Worm (Caenorhabditis elegans) whole organism, late embryonic: ENCODE measurements around the gene F08D12.12.

Experiments used
- C08G9.2 ChIP-seq: sonication (generic microtip); optimal IDR thresholded peaks from 2 replicates; lab custom pipeline; 2016; ENCODE audit warnings: mild to moderate bottlenecking, missing genetic modification characterization, moderate library complexity, missing compliant biosample characterization
- Y22D7AL.16 ChIP-seq: sonication (generic microtip); optimal IDR thresholded peaks from 2 replicates; lab custom pipeline; 2016; ENCODE audit warnings: missing genetic modification characterization, missing compliant biosample characterization
- ceh-14 ChIP-seq: sonication (generic microtip); optimal IDR thresholded peaks from 2 replicates; lab custom pipeline; 2016; ENCODE audit warnings: missing genotype, missing genetic modification characterization, missing compliant biosample characterization
- ceh-18 ChIP-seq: sonication (generic microtip); optimal IDR thresholded peaks from 2 replicates; lab custom pipeline; 2016; ENCODE audit warnings: missing genetic modification characterization, missing compliant biosample characterization
- ceh-19 ChIP-seq: fragments of 200-800 bp; sonication (Bioruptor generic); optimal IDR thresholded peaks from 2 replicates; lab custom pipeline; 2018; ENCODE audit warnings: mild to moderate bottlenecking, missing genetic modification characterization, missing compliant biosample characterization
- ceh-22 ChIP-seq: sonication (generic microtip); optimal IDR thresholded peaks from 2 replicates; lab custom pipeline; 2017; ENCODE audit warnings: missing biosample characterization, missing genetic modification characterization
- ceh-24 ChIP-seq: sonication (generic microtip); optimal IDR thresholded peaks from 2 replicates; lab custom pipeline; 2016; ENCODE audit warnings: mild to moderate bottlenecking, missing genetic modification characterization, missing compliant biosample characterization
- ceh-30 ChIP-seq: fragments of 150-350 bp; optimal IDR thresholded peaks from 2 replicates; lab custom pipeline; 2014; ENCODE audit warnings: missing biosample characterization, missing genetic modification characterization
- ceh-31 ChIP-seq: sonication (generic microtip); optimal IDR thresholded peaks from 2 replicates; lab custom pipeline; 2016; ENCODE audit warnings: missing genetic modification characterization, missing compliant biosample characterization
- ceh-45 ChIP-seq: fragments of 200-800 bp; sonication (Bioruptor generic); IDR thresholded peaks from 2 replicates; pipeline ENCODE4 v1.3.6; 2022; ENCODE audit warnings: missing genetic modification reagents, missing genetic modification characterization, missing compliant biosample characterization
- ceh-48 ChIP-seq: sonication (generic microtip); optimal IDR thresholded peaks from 2 replicates; lab custom pipeline; 2016; ENCODE audit warnings: missing genetic modification characterization, inconsistent platforms, missing compliant biosample characterization
- ceh-6 ChIP-seq: fragments of 200-800 bp; sonication (Bioruptor generic); optimal IDR thresholded peaks from 2 replicates; lab custom pipeline; 2018; ENCODE audit warnings: mild to moderate bottlenecking, missing genetic modification characterization, missing compliant biosample characterization
- che-1 ChIP-seq: sonication (generic microtip); optimal IDR thresholded peaks from 2 replicates; lab custom pipeline; 2016; ENCODE audit warnings: mild to moderate bottlenecking, missing genetic modification characterization, missing compliant biosample characterization
- dmd-4 ChIP-seq: sonication (generic microtip); optimal IDR thresholded peaks from 2 replicates; lab custom pipeline; 2016; ENCODE audit warnings: borderline replicate concordance, missing genetic modification characterization, missing compliant biosample characterization
- dve-1 ChIP-seq: sonication (generic microtip); optimal IDR thresholded peaks from 2 replicates; lab custom pipeline; 2017; ENCODE audit warnings: antibody characterized with exemption, mild to moderate bottlenecking, missing genetic modification characterization, missing compliant biosample characterization
- elt-4 ChIP-seq: sonication (generic microtip); optimal IDR thresholded peaks from 2 replicates; lab custom pipeline; 2016; ENCODE audit warnings: missing genetic modification characterization, missing compliant biosample characterization
- fax-1 ChIP-seq: sonication (generic microtip); optimal IDR thresholded peaks from 2 replicates; lab custom pipeline; 2016; ENCODE audit warnings: missing genotype, missing genetic modification characterization, missing compliant biosample characterization
- fkh-6 ChIP-seq: sonication (generic microtip); optimal IDR thresholded peaks from 2 replicates; lab custom pipeline; 2016; ENCODE audit warnings: missing genetic modification characterization, missing compliant biosample characterization
- gmeb-2 ChIP-seq: sonication (generic microtip); optimal IDR thresholded peaks from 2 replicates; lab custom pipeline; 2016; ENCODE audit warnings: missing genetic modification characterization, inconsistent platforms, missing compliant biosample characterization
- hlh-30 ChIP-seq: sonication (generic microtip); optimal IDR thresholded peaks from 2 replicates; lab custom pipeline; 2017; ENCODE audit warnings: antibody characterized with exemption, missing genetic modification characterization, missing compliant biosample characterization; ENCODE audit not compliant: insufficient read depth
- hlh-8 ChIP-seq: sonication (generic microtip); optimal IDR thresholded peaks from 2 replicates; lab custom pipeline; 2016; ENCODE audit warnings: missing genotype, missing genetic modification characterization, missing compliant biosample characterization
- mec-3 ChIP-seq: sonication (generic microtip); optimal IDR thresholded peaks from 2 replicates; lab custom pipeline; 2016; ENCODE audit warnings: borderline replicate concordance, missing genetic modification characterization, missing compliant biosample characterization
- nhr-232 ChIP-seq: sonication (generic microtip); optimal IDR thresholded peaks from 2 replicates; lab custom pipeline; 2016; ENCODE audit warnings: missing genetic modification characterization, missing compliant biosample characterization
- odd-2 ChIP-seq: sonication (generic microtip); optimal IDR thresholded peaks from 2 replicates; lab custom pipeline; 2017; ENCODE audit warnings: antibody characterized with exemption, mild to moderate bottlenecking, missing genetic modification characterization, missing compliant biosample characterization
- pag-3 ChIP-seq: sonication (generic microtip); optimal IDR thresholded peaks from 2 replicates; lab custom pipeline; 2016; ENCODE audit warnings: missing compliant biosample characterization, missing genetic modification characterization, borderline replicate concordance
- pat-9 ChIP-seq: fragments of 200-800 bp; sonication (Bioruptor generic); optimal IDR thresholded peaks from 2 replicates; lab custom pipeline; 2018; ENCODE audit warnings: mild to moderate bottlenecking, missing genetic modification characterization, moderate library complexity, missing compliant biosample characterization
- pax-1 ChIP-seq: fragments of 150-350 bp; optimal IDR thresholded peaks from 2 replicates; lab custom pipeline; 2014; ENCODE audit warnings: missing biosample characterization, missing genetic modification characterization
- pha-4 ChIP-seq: fragments of 150-350 bp; optimal IDR thresholded peaks from 2 replicates; lab custom pipeline; 2018; ENCODE audit warnings: missing biosample characterization, missing genetic modification reagents, missing genetic modification characterization
- pqm-1 ChIP-seq: sonication (generic microtip); optimal IDR thresholded peaks from 2 replicates; lab custom pipeline; 2016; ENCODE audit warnings: missing genetic modification characterization, missing compliant biosample characterization
- pros-1 ChIP-seq: fragments of 150-350 bp; optimal IDR thresholded peaks from 2 replicates; lab custom pipeline; 2014; ENCODE audit warnings: missing biosample characterization, missing genetic modification reagents, missing genetic modification characterization
- ref-2 ChIP-seq: sonication (generic microtip); optimal IDR thresholded peaks from 2 replicates; lab custom pipeline; 2016; ENCODE audit warnings: missing genetic modification characterization, missing compliant biosample characterization
- rnt-1 ChIP-seq: sonication (generic microtip); optimal IDR thresholded peaks from 2 replicates; lab custom pipeline; 2016; ENCODE audit warnings: missing genetic modification characterization, missing compliant biosample characterization
- sox-4 ChIP-seq: sonication (generic microtip); optimal IDR thresholded peaks from 2 replicates; lab custom pipeline; 2017; ENCODE audit warnings: mild to moderate bottlenecking, missing genetic modification characterization, inconsistent platforms, missing compliant biosample characterization
- syd-9 ChIP-seq: sonication (generic microtip); optimal IDR thresholded peaks from 2 replicates; lab custom pipeline; 2016; ENCODE audit warnings: mild to moderate bottlenecking, missing genetic modification characterization, moderate library complexity, missing compliant biosample characterization
- ttx-3 ChIP-seq: sonication (generic microtip); optimal IDR thresholded peaks from 2 replicates; lab custom pipeline; 2016; ENCODE audit warnings: missing genetic modification reagents, missing genetic modification characterization, missing compliant biosample characterization
- unc-42 ChIP-seq: sonication (generic microtip); optimal IDR thresholded peaks from 2 replicates; lab custom pipeline; 2016; ENCODE audit warnings: missing genotype, missing genetic modification characterization, missing compliant biosample characterization
- unc-55 ChIP-seq: sonication (generic microtip); optimal IDR thresholded peaks from 2 replicates; lab custom pipeline; 2017; ENCODE audit warnings: missing biosample characterization, missing genetic modification reagents, missing genetic modification characterization

The F08D12.12 gene

ce11 chrII:2779253-2779652 is 7.6 kb downstream of the F08D12.12 start, which contains the start of gene F08D12.3:
F08D12.3 (plus strand) TSS chrII:2779553.
- TF ChIP-seq sox-4 (tag; lab: Kevin White, UChicago), result no peak
- TF ChIP-seq fax-1, result no peak
- TF ChIP-seq che-1 (tag; lab: Kevin White, UChicago), result no peak
- no peak for TF ChIP-seq ceh-18 (tag; lab: Kevin White, UChicago)
- TF ChIP-seq ceh-48, result no peak
- no peak for TF ChIP-seq hlh-8
- TF ChIP-seq mec-3 (tag; lab: Kevin White, UChicago), result no peak
- TF ChIP-seq ceh-31 (tag; lab: Kevin White, UChicago), result no peak
- TF ChIP-seq, all 69 proteins: peak for 0

- no peak for TF ChIP-seq pat-9 (tag; lab: Kevin White, UChicago)
- no peak for TF ChIP-seq pag-3
- TF ChIP-seq hlh-30 (tag; lab: Kevin White, UChicago), result no peak
- TF ChIP-seq ceh-24, result no peak
- no peak for TF ChIP-seq mec-3 (tag; lab: Kevin White, UChicago)
- no peak for TF ChIP-seq Y22D7AL.16 (tag; lab: Kevin White, UChicago)
- no peak for TF ChIP-seq ceh-45 (GFP tag; lab: Robert Waterston, UW)
- TF ChIP-seq dve-1 (tag; lab: Kevin White, UChicago), result no peak
- TF ChIP-seq, all 69 proteins: peak for 0
Measured at ce11 chrII:2777846-2778245, 9.0 kb downstream of the F08D12.12 start, which contains the start of gene F08D12.4. F08D12.4 (plus strand) TSS chrII:2778146.

- TF ChIP-seq ref-2 (tag; lab: Kevin White, UChicago) (peak; percentile 20), pat-9 (tag; lab: Kevin White, UChicago) (no peak), ceh-14 (no peak)
- TF ChIP-seq, all 69 proteins: peak for 1
Measured at ce11 chrII:2774904-2775303, 12.0 kb downstream of the F08D12.12 start, which contains the start of gene fbxb-111. fbxb-111 (minus strand) TSS chrII:2775004.

- TF ChIP-seq rnt-1, result no peak
- no peak for TF ChIP-seq unc-55 (GFP tag; lab: Kevin White, UChicago)
- TF ChIP-seq nhr-232 (tag; lab: Kevin White, UChicago), result no peak
- TF ChIP-seq pha-4 (tag; lab: Kevin White, UChicago), result no peak
- TF ChIP-seq fkh-6 (tag; lab: Kevin White, UChicago), result no peak
- TF ChIP-seq odd-2, result no peak
- no peak for TF ChIP-seq unc-42 (tag; lab: Kevin White, UChicago)
- TF ChIP-seq syd-9, result no peak
Measured at ce11 chrII:2773534-2773933, 13.3 kb downstream of the F08D12.12 start, which contains the start of gene sdz-9. sdz-9 (minus strand) TSS chrII:2773634.

- TF ChIP-seq C08G9.2 (tag; lab: Kevin White, UChicago), result no peak
- no peak for TF ChIP-seq ceh-6
- no peak for TF ChIP-seq pat-9 (tag; lab: Kevin White, UChicago)
- no peak for TF ChIP-seq ceh-22
- TF ChIP-seq fax-1, result no peak
- TF ChIP-seq dve-1 (tag; lab: Kevin White, UChicago), result no peak
- TF ChIP-seq elt-4 (tag; lab: Kevin White, UChicago), result no peak
- TF ChIP-seq ceh-19 (GFP tag; lab: Kevin White, UChicago), result no peak
- no peak for TF ChIP-seq pha-4 (tag; lab: Kevin White, UChicago)
- no peak for TF ChIP-seq pros-1 (tag; lab: Kevin White, UChicago)
- no peak for TF ChIP-seq pag-3
- TF ChIP-seq, all 69 proteins: peak for 0
Measured at ce11 chrII:2772166-2772565, 14.7 kb downstream of the F08D12.12 start, which contains the start of gene sdz-10. sdz-10 (minus strand) TSS chrII:2772266.

ce11 chrII:2770788-2771187 is 16.1 kb downstream of the F08D12.12 start, which contains the start of gene fbxb-105:
fbxb-105 (minus strand) TSS chrII:2770888.
- no peak for TF ChIP-seq hlh-8
- no peak for TF ChIP-seq odd-2
- no peak for TF ChIP-seq pax-1
- TF ChIP-seq ceh-45 (GFP tag; lab: Robert Waterston, UW), result no peak
- no peak for TF ChIP-seq pag-3
- TF ChIP-seq ceh-30 (tag; lab: Kevin White, UChicago), result no peak
- no peak for TF ChIP-seq ceh-22
- no peak for TF ChIP-seq ttx-3 (tag; lab: Kevin White, UChicago)
- no peak for TF ChIP-seq dmd-4 (tag; lab: Kevin White, UChicago)
- TF ChIP-seq fax-1, result no peak
- no peak for TF ChIP-seq gmeb-2 (tag; lab: Kevin White, UChicago)
- TF ChIP-seq pqm-1 (tag; lab: Kevin White, UChicago), result no peak
- TF ChIP-seq Y22D7AL.16 (tag; lab: Kevin White, UChicago), result no peak
